Worm (Caenorhabditis elegans) whole organism, late embryonic: ENCODE measurements around the gene D1005.10.

Source experiments
- F13H6.1 ChIP-seq: sonication (generic microtip); optimal IDR thresholded peaks from 2 replicates; lab custom pipeline; 2016; ENCODE audit warnings: missing genetic modification characterization, missing compliant biosample characterization
- gmeb-2 ChIP-seq: sonication (generic microtip); optimal IDR thresholded peaks from 2 replicates; lab custom pipeline; 2016; ENCODE audit warnings: missing genetic modification characterization, inconsistent platforms, missing compliant biosample characterization
- mec-3 ChIP-seq: sonication (generic microtip); optimal IDR thresholded peaks from 2 replicates; lab custom pipeline; 2016; ENCODE audit warnings: borderline replicate concordance, missing genetic modification characterization, missing compliant biosample characterization
- sox-4 ChIP-seq: sonication (generic microtip); optimal IDR thresholded peaks from 2 replicates; lab custom pipeline; 2017; ENCODE audit warnings: mild to moderate bottlenecking, missing genetic modification characterization, inconsistent platforms, missing compliant biosample characterization

ce11 chrX:1524559-1524958 lies 38.6 kb upstream of the D1005.10 start:
- TF ChIP-seq sox-4 (tag; lab: Kevin White, UChicago) (no peak), mec-3 (tag; lab: Kevin White, UChicago) (no peak), gmeb-2 (tag; lab: Kevin White, UChicago) (no peak), F13H6.1 (no peak)
